Worm (Caenorhabditis elegans) whole organism, mixed stage, embryonic: ENCODE measurements around the gene ncx-9.

Experiments
- mab-5 ChIP-seq: fragments of 150-350 bp; optimal IDR thresholded peaks from 2 replicates; lab custom pipeline; 2014; ENCODE audit warnings: missing biosample characterization, missing genetic modification characterization
- nhr-237 ChIP-seq: fragments of 150-350 bp; optimal IDR thresholded peaks from 2 replicates; lab custom pipeline; 2014; ENCODE audit warnings: missing biosample characterization, missing genetic modification characterization
- ztf-11 ChIP-seq: fragments of 150-350 bp; optimal IDR thresholded peaks from 2 replicates; lab custom pipeline; 2014; ENCODE audit warnings: missing biosample characterization, missing genetic modification characterization

DNA sequence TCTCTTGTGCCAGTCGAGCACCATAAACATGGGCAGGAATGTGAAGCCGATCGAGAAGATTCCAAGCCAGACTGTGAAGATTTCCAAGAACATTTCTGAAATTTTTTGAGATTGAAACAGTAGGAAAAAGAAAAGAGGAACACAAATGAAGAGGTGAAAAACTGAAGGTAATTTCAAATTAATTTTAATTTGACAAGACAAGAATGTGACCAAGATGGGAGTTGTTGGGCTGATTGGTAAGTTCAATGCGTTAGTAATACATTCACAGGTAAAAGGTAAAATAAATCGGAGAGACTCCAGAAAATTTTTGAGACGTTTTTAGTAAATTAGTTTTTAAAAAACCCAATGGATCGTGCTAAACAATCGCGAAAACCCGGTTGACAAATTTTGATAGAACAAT, 35.7 kb upstream of the ncx-9 start, which contains the start of gene swt-7:
- TF ChIP-seq nhr-237 (tag; lab: Kevin White, UChicago) (no peak), mab-5 (tag; lab: Kevin White, UChicago) (no peak), ztf-11 (no peak)
